Worm (Caenorhabditis elegans): ENCODE measurements around the gene T19D2.13.
A peak's percentile ranks its signal among the peaks of the same experiment; 100 is the strongest.

T19D2.13 gene

ce11 chrX:3969980-3970403 lies 27.8 kb upstream of the T19D2.13 start (continued):
- TF ChIP-seq lag-1 (GFP tag; IDR thresholded peaks at IDR 0.05) (no peak), ztf-3 (GFP tag; optimal IDR thresholded peaks at IDR 0.05) (no peak), ceh-79 (tag; optimal IDR thresholded peaks at IDR 0.05) (peak; percentile 77), snpc-1.1 (tag; optimal IDR thresholded peaks at IDR 0.05; ENCODE audit: insufficient read depth) (no peak), aptf-3 (GFP tag; IDR thresholded peaks at IDR 0.05) (peak; percentile 53; the same call in 1 of the 2 replicates), aptf-2 (GFP tag; conservative IDR thresholded peaks at IDR 0.05) (peak; percentile 70; the same call in 1 of the 2 replicates), mel-28 (tag; optimal IDR thresholded peaks at IDR 0.05; ENCODE audit: borderline replicate concordance) (peak; percentile 63), attf-5 (GFP tag; optimal IDR thresholded peaks at IDR 0.05) (peak; percentile 70), atf-7 (tag; optimal IDR thresholded peaks at IDR 0.05) (peak; percentile 69), ztf-22 (GFP tag; optimal IDR thresholded peaks at IDR 0.05) (no peak), rpc-1 (optimal IDR thresholded peaks at IDR 0.05) (peak; percentile 79), rpc-1 (tag; optimal IDR thresholded peaks at IDR 0.05) (peak; percentile 79), Y67H2A.10 (GFP tag; conservative IDR thresholded peaks at IDR 0.05) (no peak), ztf-28 (GFP tag; IDR thresholded peaks at IDR 0.05) (peak; percentile 83), ceh-40 (GFP tag; IDR thresholded peaks at IDR 0.05) (peak; percentile 82; the same call in 1 of the 2 replicates), T26A5.8 (tag; optimal IDR thresholded peaks at IDR 0.05) (peak; percentile 8), repo-1 (tag; optimal IDR thresholded peaks at IDR 0.05) (no peak), let-526 (GFP tag; IDR thresholded peaks at IDR 0.05) (0 out of 2 replicates have a peak, but pooled peaks have one; percentile 14), B0261.1 (tag; optimal IDR thresholded peaks at IDR 0.05) (peak; percentile 97), tbx-9 (tag; optimal IDR thresholded peaks at IDR 0.05; ENCODE audit: borderline replicate concordance) (peak; percentile 60), nfya-2 (GFP tag; IDR thresholded peaks at IDR 0.05) (no peak), ceh-58 (GFP tag; IDR thresholded peaks at IDR 0.05) (0 out of 2 replicates have a peak, but pooled peaks have one; percentile 61), rcor-1 (GFP tag; IDR thresholded peaks at IDR 0.05) (peak; percentile 90), somi-1 (GFP tag; optimal IDR thresholded peaks at IDR 0.05) (peak; percentile 56), lsl-1 (GFP tag; optimal IDR thresholded peaks at IDR 0.05) (peak; percentile 36), nfyb-1 (GFP tag; IDR thresholded peaks at IDR 0.05) (peak; percentile 89), efl-1 (GFP tag; optimal IDR thresholded peaks at IDR 0.05) (no peak), ccch-3 (GFP tag; optimal IDR thresholded peaks at IDR 0.05) (peak; percentile 7), madf-3 (GFP tag; IDR thresholded peaks at IDR 0.05) (0 out of 2 replicates have a peak, but pooled peaks have one; percentile 68), sptf-2 (GFP tag; optimal IDR thresholded peaks at IDR 0.05) (no peak), B0035.1 (tag; optimal IDR thresholded peaks at IDR 0.05) (peak; percentile 61), K11D2.4 (GFP tag; IDR thresholded peaks at IDR 0.05) (peak; percentile 75), ama-1 (optimal IDR thresholded peaks at IDR 0.05) (no peak), ama-1 (GFP tag; optimal IDR thresholded peaks at IDR 0.05) (peak in 1 of 2 experiments; percentile 43), nhr-120 (GFP tag; IDR thresholded peaks at IDR 0.05) (peak; percentile 68; the same call in 1 of the 2 replicates), gei-17 (GFP tag; optimal IDR thresholded peaks at IDR 0.05) (peak; percentile 61), attf-3 (GFP tag; conservative IDR thresholded peaks at IDR 0.05) (peak; percentile 66), mcd-1 (GFP tag; IDR thresholded peaks at IDR 0.05) (peak; percentile 66), athp-1 (tag; optimal IDR thresholded peaks at IDR 0.05) (peak; percentile 70), madf-6 (GFP tag; IDR thresholded peaks at IDR 0.05) (peak; percentile 56), ztf-25 (GFP tag; IDR thresholded peaks at IDR 0.05) (peak; percentile 89), C17E4.6 (GFP tag; IDR thresholded peaks at IDR 0.05) (peak; percentile 82), pha-4 (tag; optimal IDR thresholded peaks at IDR 0.05) (no peak), lin-54 (GFP tag; optimal IDR thresholded peaks at IDR 0.05) (peak; percentile 66), F57A8.1 (GFP tag; optimal IDR thresholded peaks at IDR 0.05) (peak; percentile 67), F39B2.1 (GFP tag; IDR thresholded peaks at IDR 0.05) (no peak), F33H1.4 (GFP tag; IDR thresholded peaks at IDR 0.05) (0 out of 2 replicates have a peak, but pooled peaks have one; percentile 6), him-1 (tag; optimal IDR thresholded peaks at IDR 0.05) (peak; percentile 95), D2030.7 (GFP tag; IDR thresholded peaks at IDR 0.05) (peak; percentile 98)

Measured in whole organism, young adult.